Fruit fly (Drosophila melanogaster) whole organism, pupa: ENCODE measurements around the gene Mcm5.

Experiments used
- CG15710 ChIP-seq: fragments of 200-800 bp; sonication (Bioruptor generic); optimal IDR thresholded peaks from 2 replicates; lab custom pipeline; 2018; ENCODE audit warnings: missing biosample characterization, mild to moderate bottlenecking, missing genetic modification characterization, moderate library complexity
- CG8159 ChIP-seq: fragments of 200-800 bp; sonication (Bioruptor generic); optimal IDR thresholded peaks from 3 replicates; lab custom pipeline; 2018; ENCODE audit warnings: missing biosample characterization, mild to moderate bottlenecking, missing genetic modification characterization, moderate library complexity
- D1 ChIP-seq: fragments of 200-800 bp; sonication (Bioruptor generic); optimal IDR thresholded peaks from 2 replicates; lab custom pipeline; 2018; ENCODE audit warnings: missing biosample characterization, mild to moderate bottlenecking, missing genetic modification characterization, moderate library complexity
- EcR ChIP-seq: fragments of 200-800 bp; sonication (Bioruptor generic); optimal IDR thresholded peaks from 3 replicates; lab custom pipeline; 2019; ENCODE audit warnings: missing biosample characterization, missing genetic modification characterization, mild to moderate bottlenecking, moderate library complexity, missing genetic modification reagents
- Pif1B ChIP-seq: fragments of 200-800 bp; sonication (Bioruptor generic); optimal IDR thresholded peaks from 3 replicates; lab custom pipeline; 2016; ENCODE audit warnings: missing biosample characterization, missing genetic modification characterization
- Snoo ChIP-seq: fragments of 200-800 bp; sonication (Bioruptor generic); optimal IDR thresholded peaks from 3 replicates; lab custom pipeline; 2017; ENCODE audit warnings: missing biosample characterization, mild to moderate bottlenecking, missing genetic modification characterization, inconsistent platforms
- fd96Ca ChIP-seq: fragments of 200-800 bp; sonication (Bioruptor generic); IDR thresholded peaks from 3 replicates; pipeline ENCODE4 v1.3.6; 2022; ENCODE audit warnings: missing biosample characterization, missing genetic modification characterization
- gl ChIP-seq: fragments of 200-800 bp; sonication (Bioruptor generic); optimal IDR thresholded peaks from 2 replicates; lab custom pipeline; 2018; ENCODE audit warnings: missing biosample characterization, mild to moderate bottlenecking, missing genetic modification characterization
- rn ChIP-seq: fragments of 200-800 bp; sonication (Bioruptor generic); IDR thresholded peaks from 2 replicates; pipeline ENCODE4 v1.3.6; 2022; ENCODE audit warnings: missing biosample characterization, missing genetic modification characterization

DNA sequence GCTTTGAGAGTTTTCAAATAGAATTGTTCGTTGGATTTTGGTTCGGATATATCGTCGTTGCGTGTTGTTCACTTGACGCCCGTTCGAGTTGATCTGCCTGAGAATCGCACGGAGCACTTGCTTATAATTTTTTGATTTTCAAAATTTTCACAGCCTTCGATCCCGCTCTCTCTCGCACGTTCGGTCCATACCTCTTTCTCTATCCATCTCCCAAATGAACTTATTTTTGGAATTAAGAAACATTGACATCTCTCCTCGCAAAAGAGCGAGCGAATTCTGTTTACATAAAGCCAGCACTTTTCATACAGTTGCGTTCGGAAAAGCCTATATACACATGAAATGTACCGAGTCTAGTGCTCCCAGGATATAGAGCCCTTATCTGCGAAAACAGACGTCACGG is 11.1 kb upstream of the Mcm5 start, which contains the start of the genes CG45076, CG45078 and fau:
- TF ChIP-seq D1 (tag; lab: Kevin White, UChicago) (no peak), fd96Ca (GFP tag; lab: Robert Waterston, UW) (no peak), Pif1B (GFP tag; lab: Kevin White, UChicago) (no peak), rn (GFP tag; lab: Robert Waterston, UW) (no peak), CG8159 (tag; lab: Kevin White, UChicago) (no peak), Snoo (tag; lab: Kevin White, UChicago) (no peak), EcR (no peak), CG15710 (no peak), gl (tag; lab: Kevin White, UChicago) (no peak)
